Fruit fly (Drosophila melanogaster): Measurements from ENCODE around the gene pck.

Gene pck

DNA sequence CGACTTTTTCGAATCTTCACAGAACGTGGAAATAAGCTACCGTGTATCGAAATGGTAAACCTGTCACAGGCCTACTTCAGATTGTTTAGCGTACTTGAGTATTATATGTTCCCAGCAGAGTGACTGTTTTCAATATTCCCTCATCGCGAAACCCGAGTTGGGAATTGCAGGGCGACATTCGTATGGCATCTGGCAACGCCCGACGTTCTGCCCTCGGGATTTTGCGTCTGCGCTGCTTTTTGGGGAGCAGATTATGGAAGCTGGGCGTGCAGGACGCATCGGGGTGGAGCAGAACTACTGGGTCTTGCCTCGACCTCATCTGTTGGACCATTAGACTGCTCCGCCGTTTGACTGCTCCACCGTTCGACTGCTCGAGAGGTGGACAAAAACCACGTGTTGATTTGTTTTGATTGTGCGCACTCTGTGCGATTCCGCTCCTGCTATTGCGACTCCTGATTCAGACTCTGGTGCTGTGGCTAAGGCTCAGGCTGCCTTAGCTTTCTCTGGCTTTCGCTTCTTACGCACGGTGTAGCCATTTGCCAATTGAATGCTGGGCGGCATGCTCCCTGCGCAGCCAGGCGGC is 37.9 kb downstream of the pck start:
- no peak for TF ChIP-seq ey (GFP tag; optimal IDR thresholded peaks at IDR 0.05)
- no peak for TF ChIP-seq lola (GFP tag; optimal IDR thresholded peaks at IDR 0.05)
- no peak for TF ChIP-seq dsf (GFP tag; optimal IDR thresholded peaks at IDR 0.05; ENCODE audit: borderline replicate concordance)
- TF ChIP-seq fru (GFP tag; optimal IDR thresholded peaks at IDR 0.05): no peak

dm6 chrX:1512753-1513226 is 42.3 kb downstream of the pck start, which contains the start of gene CG14795:
Gene CG14795 (minus strand): TSS chrX:1512803.
- TF ChIP-seq Dfd (GFP tag; optimal IDR thresholded peaks at IDR 0.05): no peak
- peak; percentile 98 for TF ChIP-seq Vsx2 (GFP tag; optimal IDR thresholded peaks at IDR 0.05; ENCODE audit: partially characterized antibody)
- no peak for TF ChIP-seq Jra (GFP tag; optimal IDR thresholded peaks at IDR 0.05)
- peak; percentile 22 for TF ChIP-seq HLH106 (tag; optimal IDR thresholded peaks at IDR 0.05)
- no peak for TF ChIP-seq Abd-B (GFP tag; optimal IDR thresholded peaks at IDR 0.05)
- TF ChIP-seq sv (GFP tag; optimal IDR thresholded peaks at IDR 0.05): no peak
- TF ChIP-seq Rel (GFP tag; optimal IDR thresholded peaks at IDR 0.05): no peak
- peak; percentile 12 for TF ChIP-seq Rel (tag; optimal IDR thresholded peaks at IDR 0.05)
- peak; percentile 63 for TF ChIP-seq Myc (optimal IDR thresholded peaks at IDR 0.05)
- no peak for TF ChIP-seq dmrt93B (GFP tag; optimal IDR thresholded peaks at IDR 0.05)
- TF ChIP-seq h (GFP tag; optimal IDR thresholded peaks at IDR 0.05): peak; percentile 21
- TF ChIP-seq jim (GFP tag; optimal IDR thresholded peaks at IDR 0.05): no peak
- TF ChIP-seq Sp1 (GFP tag; optimal IDR thresholded peaks at IDR 0.05): peak; percentile 4
- peak; percentile 93 for TF ChIP-seq Dif (GFP tag; optimal IDR thresholded peaks at IDR 0.05; ENCODE audit: partially characterized antibody)
- no peak for TF ChIP-seq OdsH (GFP tag; optimal IDR thresholded peaks at IDR 0.05)
- peak; percentile 0 for TF ChIP-seq rgr (GFP tag; optimal IDR thresholded peaks at IDR 0.05)
- no peak for TF ChIP-seq CG32264 (GFP tag; optimal IDR thresholded peaks at IDR 0.05)
- TF ChIP-seq psq (GFP tag; optimal IDR thresholded peaks at IDR 0.05): no peak
- TF ChIP-seq br (GFP tag; optimal IDR thresholded peaks at IDR 0.05): no peak
- no peak for TF ChIP-seq Hnf4 (GFP tag; optimal IDR thresholded peaks at IDR 0.05)
- peak; percentile 32 to 76 for TF ChIP-seq dl (GFP tag; optimal IDR thresholded peaks at IDR 0.05; ENCODE audit: insufficient read depth in 1 of 2, partially characterized antibody in 2 of 2)
- TF ChIP-seq fru (GFP tag; optimal IDR thresholded peaks at IDR 0.05): no peak

DNA sequence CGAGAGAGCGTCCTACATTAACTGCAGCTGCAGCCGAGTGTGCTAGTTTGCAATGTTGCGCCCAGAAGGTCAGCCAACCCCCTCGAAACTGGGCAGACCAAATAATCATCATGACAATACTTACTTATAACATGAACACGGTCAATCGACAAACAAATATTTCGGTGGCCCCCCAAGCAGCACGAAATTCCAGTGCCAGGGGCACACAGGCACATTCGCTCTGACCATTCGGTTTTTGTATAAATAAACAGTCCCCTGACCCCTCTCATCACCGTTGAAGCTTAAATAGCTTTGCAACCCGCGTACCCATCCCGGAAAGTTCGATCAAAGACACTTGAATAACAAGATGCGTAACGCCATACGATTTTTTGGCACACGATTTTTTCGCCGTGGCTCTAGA is 43.4 kb downstream of the pck start:
- TF ChIP-seq Jra (GFP tag; optimal IDR thresholded peaks at IDR 0.05): no peak
- no peak for TF ChIP-seq HLH106 (tag; optimal IDR thresholded peaks at IDR 0.05)
- TF ChIP-seq sv (GFP tag; optimal IDR thresholded peaks at IDR 0.05): no peak
- TF ChIP-seq ey (GFP tag; optimal IDR thresholded peaks at IDR 0.05): no peak
- TF ChIP-seq dsf (GFP tag; optimal IDR thresholded peaks at IDR 0.05; ENCODE audit: borderline replicate concordance): no peak
- no peak for TF ChIP-seq GATAd (GFP tag; optimal IDR thresholded peaks at IDR 0.05)
- no peak for TF ChIP-seq Hnf4 (GFP tag; optimal IDR thresholded peaks at IDR 0.05)
- TF ChIP-seq Mio (GFP tag; optimal IDR thresholded peaks at IDR 0.05): no peak
- TF ChIP-seq CrebA (GFP tag; optimal IDR thresholded peaks at IDR 0.05; ENCODE audit: borderline replicate concordance): no peak

DNA sequence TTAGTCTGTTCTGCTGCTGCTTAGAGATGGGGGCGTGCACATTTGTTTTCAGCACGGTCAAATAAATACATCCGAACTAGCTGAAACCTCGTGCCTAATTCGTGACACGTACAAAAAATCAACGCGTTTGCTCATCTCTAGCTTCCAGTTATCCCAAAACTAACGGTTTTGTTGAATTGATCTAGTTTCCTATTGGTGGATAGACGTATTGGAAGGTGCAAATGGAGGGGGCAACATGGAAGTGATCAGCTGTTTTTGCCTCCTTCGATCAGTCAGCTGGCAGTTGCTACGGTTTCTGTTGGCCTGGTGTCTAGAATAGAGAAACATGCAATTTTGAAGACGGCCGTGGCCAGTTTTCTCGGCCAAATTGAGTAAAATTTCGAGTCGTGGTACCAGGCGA is 47.2 kb downstream of the pck start:
- no peak for TF ChIP-seq Mio (GFP tag; optimal IDR thresholded peaks at IDR 0.05)
- TF ChIP-seq brk (GFP tag; optimal IDR thresholded peaks at IDR 0.05): no peak
- TF ChIP-seq dsf (GFP tag; optimal IDR thresholded peaks at IDR 0.05; ENCODE audit: borderline replicate concordance): no peak
- TF ChIP-seq pan (optimal IDR thresholded peaks at IDR 0.05): no peak
- no peak for TF ChIP-seq dmrt93B (GFP tag; optimal IDR thresholded peaks at IDR 0.05)
- TF ChIP-seq Abd-B (GFP tag; optimal IDR thresholded peaks at IDR 0.05): no peak
- TF ChIP-seq foxo (GFP tag; optimal IDR thresholded peaks at IDR 0.05): peak in 1 of 2 experiments; percentile 0
- TF ChIP-seq br (GFP tag; optimal IDR thresholded peaks at IDR 0.05): peak; percentile 20
- TF ChIP-seq usp (GFP tag; optimal IDR thresholded peaks at IDR 0.05): no peak
- TF ChIP-seq fru (GFP tag; optimal IDR thresholded peaks at IDR 0.05): no peak
- no peak for TF ChIP-seq dl (GFP tag; optimal IDR thresholded peaks at IDR 0.05; ENCODE audit: insufficient read depth in 1 of 2, partially characterized antibody in 2 of 2)
- TF ChIP-seq Myc (optimal IDR thresholded peaks at IDR 0.05): no peak
- no peak for TF ChIP-seq N (GFP tag; optimal IDR thresholded peaks at IDR 0.05)
- TF ChIP-seq h (GFP tag; optimal IDR thresholded peaks at IDR 0.05): peak; percentile 42
- peak; percentile 32 for TF ChIP-seq woc (GFP tag; optimal IDR thresholded peaks at IDR 0.05)
- no peak for TF ChIP-seq sv (GFP tag; optimal IDR thresholded peaks at IDR 0.05)
- no peak for TF ChIP-seq ey (GFP tag; optimal IDR thresholded peaks at IDR 0.05)
- no peak for TF ChIP-seq Hnf4 (GFP tag; optimal IDR thresholded peaks at IDR 0.05)
- TF ChIP-seq sage (GFP tag; optimal IDR thresholded peaks at IDR 0.05): no peak
- TF ChIP-seq Hr83 (GFP tag; optimal IDR thresholded peaks at IDR 0.05; ENCODE audit: poor library complexity, severe bottlenecking): peak; percentile 27
- no peak for TF ChIP-seq CG32264 (GFP tag; optimal IDR thresholded peaks at IDR 0.05)
- no peak for TF ChIP-seq CG9705 (GFP tag; optimal IDR thresholded peaks at IDR 0.05)
- no peak for TF ChIP-seq Hr78 (GFP tag; optimal IDR thresholded peaks at IDR 0.05)
- TF ChIP-seq OdsH (GFP tag; optimal IDR thresholded peaks at IDR 0.05): peak; percentile 12
- TF ChIP-seq psq (GFP tag; optimal IDR thresholded peaks at IDR 0.05): no peak
- TF ChIP-seq Vsx2 (GFP tag; optimal IDR thresholded peaks at IDR 0.05; ENCODE audit: partially characterized antibody): peak; percentile 90
- TF ChIP-seq Sp1 (GFP tag; optimal IDR thresholded peaks at IDR 0.05): no peak
- no peak for TF ChIP-seq Dfd (GFP tag; optimal IDR thresholded peaks at IDR 0.05)

All from whole organism, wandering third instar larva.